Fruit fly (Drosophila melanogaster) whole organism, embryonic: ENCODE data around the gene Hpd.

Source experiments
- Antp ChIP-seq: fragments of 200-800 bp; sonication (Bioruptor generic); optimal IDR thresholded peaks from 3 replicates; lab custom pipeline; 2016; ENCODE audit warnings: missing biosample characterization, missing genetic modification characterization
- Awh ChIP-seq: fragments of 200-800 bp; sonication (Bioruptor generic); IDR thresholded peaks from 2 replicates; pipeline ENCODE4, ENCODE4 v1.3.6; 2022; ENCODE audit warnings: missing biosample characterization, missing genetic modification characterization
- CG10147 ChIP-seq: fragments of 200-800 bp; sonication (Bioruptor generic); optimal IDR thresholded peaks from 2 replicates; lab custom pipeline; 2019; ENCODE audit warnings: missing biosample characterization, mild to moderate bottlenecking, missing genetic modification characterization, moderate library complexity
- CG10431 ChIP-seq: fragments of 200-800 bp; sonication (Bioruptor generic); optimal IDR thresholded peaks from 3 replicates; lab custom pipeline; 2018; ENCODE audit warnings: missing biosample characterization, mild to moderate bottlenecking, missing genetic modification characterization
- CG10462 ChIP-seq: fragments of 200-800 bp; sonication (Bioruptor generic); optimal IDR thresholded peaks from 2 replicates; lab custom pipeline; 2016; ENCODE audit warnings: missing biosample characterization, missing genetic modification characterization
- CG12299 ChIP-seq: fragments of 200-800 bp; sonication (Bioruptor generic); optimal IDR thresholded peaks from 2 replicates; lab custom pipeline; 2018; ENCODE audit warnings: missing biosample characterization, mild to moderate bottlenecking, missing genetic modification characterization
- CG18011 ChIP-seq: fragments of 200-800 bp; sonication (Bioruptor generic); optimal IDR thresholded peaks from 2 replicates; lab custom pipeline; 2017; ENCODE audit warnings: missing biosample characterization, missing genetic modification characterization, mild to moderate bottlenecking, moderate library complexity, missing genotype
- CG18476 ChIP-seq: fragments of 200-800 bp; sonication (Bioruptor generic); optimal IDR thresholded peaks from 2 replicates; lab custom pipeline; 2016; ENCODE audit warnings: missing biosample characterization, mild to moderate bottlenecking, missing genetic modification characterization
- CG31388 ChIP-seq: fragments of 200-800 bp; sonication (Bioruptor generic); optimal IDR thresholded peaks from 2 replicates; lab custom pipeline; 2016; ENCODE audit warnings: missing biosample characterization, missing genetic modification characterization
- CG3163 ChIP-seq: fragments of 200-800 bp; sonication (Bioruptor generic); optimal IDR thresholded peaks from 3 replicates; lab custom pipeline; 2016; ENCODE audit warnings: missing biosample characterization, missing genetic modification characterization
- CG32767 ChIP-seq: fragments of 200-800 bp; sonication (Bioruptor generic); IDR thresholded peaks from 2 replicates; pipeline ENCODE4 v1.3.6; 2022; ENCODE audit warnings: missing biosample characterization, missing genetic modification characterization
- CG4282 ChIP-seq: fragments of 200-800 bp; sonication (Bioruptor generic); optimal IDR thresholded peaks from 2 replicates; lab custom pipeline; 2016; ENCODE audit warnings: missing biosample characterization, missing genetic modification characterization
- CG6683 ChIP-seq: fragments of 200-800 bp; sonication (Bioruptor generic); optimal IDR thresholded peaks from 2 replicates; lab custom pipeline; 2017; ENCODE audit warnings: missing biosample characterization, mild to moderate bottlenecking, missing genetic modification characterization, missing genetic modification reagents
- CG6689 ChIP-seq: fragments of 200-800 bp; sonication (Bioruptor generic); IDR thresholded peaks from 2 replicates; pipeline ENCODE4 v1.3.6; 2022; ENCODE audit warnings: missing biosample characterization, missing genetic modification characterization
- CG7745 ChIP-seq: fragments of 200-800 bp; sonication (Bioruptor generic); optimal IDR thresholded peaks from 2 replicates; lab custom pipeline; 2018; ENCODE audit warnings: missing biosample characterization, mild to moderate bottlenecking, missing genetic modification characterization, moderate library complexity
- CG8924 ChIP-seq: fragments of 200-800 bp; optimal IDR thresholded peaks from 3 replicates; lab custom pipeline; 2019; ENCODE audit warnings: missing biosample characterization, mild to moderate bottlenecking, missing genetic modification characterization, moderate library complexity
- CG9817 ChIP-seq: fragments of 200-800 bp; sonication (Bioruptor generic); optimal IDR thresholded peaks from 2 replicates; lab custom pipeline; 2018; ENCODE audit warnings: missing biosample characterization, mild to moderate bottlenecking, missing genetic modification characterization, moderate library complexity
- D ChIP-seq, 2 experiments: fragments of 200-800 bp in 1 of 2; fragments of >200 bp in 1 of 2; sonication (Bioruptor generic) in 1 of 2; optimal IDR thresholded peaks; 2 replicates in 1 of 2; 3 replicates in 1 of 2; lab custom pipeline; 2017; ENCODE audit warnings: mild to moderate bottlenecking in 1 of 2, missing biosample characterization in 1 of 2, missing genetic modification characterization in 1 of 2, missing genetic modification reagents in 1 of 2
- D19A ChIP-seq: fragments of 200-800 bp; optimal IDR thresholded peaks from 3 replicates; lab custom pipeline; 2019; ENCODE audit warnings: missing biosample characterization, mild to moderate bottlenecking, missing genetic modification characterization, moderate library complexity
- Dip2 ChIP-seq: fragments of 200-800 bp; sonication (Bioruptor generic); IDR thresholded peaks from 2 replicates; pipeline ENCODE4 v1.3.6; 2022; ENCODE audit warnings: missing biosample characterization, missing genetic modification characterization
- E2f1 ChIP-seq: fragments of 200-800 bp; sonication (Bioruptor generic); IDR thresholded peaks from 2 replicates; pipeline ENCODE4 v1.3.6; 2022; ENCODE audit warnings: missing biosample characterization, missing genetic modification characterization
- Gug ChIP-seq: fragments of 200-800 bp; sonication (Bioruptor generic); IDR thresholded peaks from 4 replicates; pipeline ENCODE4 v1.3.6; 2022; ENCODE audit warnings: missing biosample characterization, missing genetic modification characterization
- Hr39 ChIP-seq: fragments of >200 bp; optimal IDR thresholded peaks from 2 replicates; lab custom pipeline; 2017
- Hr51 ChIP-seq, 2 experiments: fragments of 200-800 bp; sonication (Bioruptor generic); optimal IDR thresholded peaks; 2 replicates in 1 of 2; 3 replicates in 1 of 2; lab custom pipeline; 2016 to 2018; ENCODE audit warnings: missing biosample characterization in 2 of 2, missing genetic modification characterization in 2 of 2, mild to moderate bottlenecking in 1 of 2, moderate library complexity in 1 of 2
- Kr ChIP-seq: fragments of 200-800 bp; sonication (Bioruptor generic); optimal IDR thresholded peaks from 2 replicates; lab custom pipeline; 2017; ENCODE audit warnings: missing biosample characterization, mild to moderate bottlenecking, missing genetic modification characterization
- Lhr ChIP-seq: fragments of 200-800 bp; sonication (Bioruptor generic); optimal IDR thresholded peaks from 3 replicates; lab custom pipeline; 2017; ENCODE audit warnings: mild to moderate bottlenecking, missing biosample characterization, missing genetic modification reagents, missing genetic modification characterization
- Mes4 ChIP-seq: fragments of 200-800 bp; sonication (Bioruptor generic); optimal IDR thresholded peaks from 2 replicates; lab custom pipeline; 2016; ENCODE audit warnings: missing biosample characterization, missing genetic modification characterization
- NC2α ChIP-seq: fragments of 200-800 bp; sonication (Bioruptor generic); optimal IDR thresholded peaks from 2 replicates; lab custom pipeline; 2016; ENCODE audit warnings: missing biosample characterization, missing genetic modification characterization
- Optix ChIP-seq: fragments of 200-800 bp; sonication (Bioruptor generic); IDR thresholded peaks from 3 replicates; pipeline ENCODE4 v1.3.6; 2022; ENCODE audit warnings: missing biosample characterization, missing genetic modification characterization
- Scr ChIP-seq: fragments of 200-800 bp; sonication (Bioruptor generic); IDR thresholded peaks from 2 replicates; pipeline ENCODE4 v1.3.6; 2022; ENCODE audit warnings: missing biosample characterization, missing genetic modification characterization; ENCODE audit not compliant: partially characterized antibody
- Spps ChIP-seq: fragments of 200-800 bp; sonication (Bioruptor generic); optimal IDR thresholded peaks from 2 replicates; lab custom pipeline; 2018; ENCODE audit warnings: missing biosample characterization, mild to moderate bottlenecking, missing genetic modification characterization
- Sry-β ChIP-seq: fragments of 200-800 bp; sonication (Bioruptor generic); optimal IDR thresholded peaks from 2 replicates; lab custom pipeline; 2018; ENCODE audit warnings: missing biosample characterization, mild to moderate bottlenecking, missing genetic modification characterization, moderate library complexity
- Usf ChIP-seq: fragments of 200-800 bp; sonication (Bioruptor generic); optimal IDR thresholded peaks from 2 replicates; lab custom pipeline; 2017; ENCODE audit warnings: missing genotype, missing biosample characterization, missing genetic modification characterization
- chinmo ChIP-seq: fragments of 200-800 bp; sonication (Bioruptor generic); IDR thresholded peaks from 4 replicates; pipeline ENCODE4 v1.3.6; 2022; ENCODE audit warnings: missing biosample characterization, missing genetic modification characterization; ENCODE audit not compliant: partially characterized antibody
- chn ChIP-seq: fragments of 200-800 bp; sonication (Bioruptor generic); optimal IDR thresholded peaks from 2 replicates; lab custom pipeline; 2016; ENCODE audit warnings: missing biosample characterization, missing genetic modification characterization
- crp ChIP-seq, 2 experiments: fragments of 200-800 bp; sonication (Bioruptor generic); optimal IDR thresholded peaks; 2 replicates in 1 of 2; 3 replicates in 1 of 2; lab custom pipeline; 2017; ENCODE audit warnings: missing biosample characterization in 2 of 2, missing genetic modification characterization in 2 of 2, mild to moderate bottlenecking in 1 of 2, moderate library complexity in 1 of 2
- exex ChIP-seq: fragments of 200-800 bp; sonication (Bioruptor generic); optimal IDR thresholded peaks from 4 replicates; lab custom pipeline; 2018; ENCODE audit warnings: missing biosample characterization, mild to moderate bottlenecking, missing genetic modification characterization, moderate library complexity
- gro ChIP-seq: fragments of 200-800 bp; sonication (Bioruptor generic); optimal IDR thresholded peaks from 2 replicates; lab custom pipeline; 2016; ENCODE audit warnings: missing biosample characterization, missing genetic modification characterization
- gt ChIP-seq: fragments of 200-800 bp; sonication (Bioruptor generic); IDR thresholded peaks from 2 replicates; pipeline ENCODE4 v1.3.6; 2022; ENCODE audit warnings: missing biosample characterization, missing genetic modification characterization
- hbn ChIP-seq: fragments of 200-800 bp; sonication (Bioruptor generic); IDR thresholded peaks from 2 replicates; pipeline ENCODE4 v1.3.6; 2022; ENCODE audit warnings: missing biosample characterization, missing genetic modification characterization; ENCODE audit not compliant: partially characterized antibody
- nerfin-1 ChIP-seq: fragments of 200-800 bp; sonication (Bioruptor generic); optimal IDR thresholded peaks from 3 replicates; lab custom pipeline; 2019; ENCODE audit warnings: missing biosample characterization, mild to moderate bottlenecking, missing genetic modification characterization, moderate library complexity
- org-1 ChIP-seq: fragments of 200-800 bp; sonication (Bioruptor generic); optimal IDR thresholded peaks from 2 replicates; lab custom pipeline; 2017; ENCODE audit warnings: missing biosample characterization, missing genetic modification characterization
- p53 ChIP-seq: fragments of 200-800 bp; sonication (Bioruptor generic); optimal IDR thresholded peaks from 2 replicates; lab custom pipeline; 2016; ENCODE audit warnings: missing biosample characterization, missing genetic modification characterization
- pb ChIP-seq: fragments of 200-800 bp; sonication (Bioruptor generic); optimal IDR thresholded peaks from 3 replicates; lab custom pipeline; 2016; ENCODE audit warnings: missing biosample characterization, missing genetic modification characterization
- pzg ChIP-seq: fragments of 200-800 bp; sonication (Bioruptor generic); optimal IDR thresholded peaks from 3 replicates; lab custom pipeline; 2018; ENCODE audit warnings: missing biosample characterization, mild to moderate bottlenecking, missing genetic modification characterization, moderate library complexity
- ranshi ChIP-seq: fragments of 200-800 bp; sonication (Bioruptor generic); IDR thresholded peaks from 2 replicates; pipeline ENCODE4 v1.3.6; 2022; ENCODE audit warnings: missing biosample characterization, missing genetic modification characterization
- ro ChIP-seq: fragments of 200-800 bp; sonication (Bioruptor generic); IDR thresholded peaks from 2 replicates; pipeline ENCODE4 v1.3.6; 2022; ENCODE audit warnings: missing biosample characterization, missing genetic modification characterization
- row ChIP-seq: fragments of 200-800 bp; sonication (Bioruptor generic); IDR thresholded peaks from 3 replicates; pipeline ENCODE4 v1.3.6; 2022; ENCODE audit warnings: missing biosample characterization, missing genetic modification characterization
- sim ChIP-seq: fragments of 200-800 bp; sonication (Bioruptor generic); IDR thresholded peaks from 2 replicates; pipeline ENCODE4 v1.3.6; 2022; ENCODE audit warnings: missing biosample characterization, missing genetic modification characterization
- toy ChIP-seq: fragments of 200-800 bp; sonication (Bioruptor generic); IDR thresholded peaks from 2 replicates; pipeline ENCODE4 v1.3.6; 2022; ENCODE audit warnings: missing biosample characterization, missing genetic modification characterization
- unpg ChIP-seq: fragments of 200-800 bp; sonication (Bioruptor generic); optimal IDR thresholded peaks from 3 replicates; lab custom pipeline; 2018; ENCODE audit warnings: missing biosample characterization, mild to moderate bottlenecking, missing genetic modification characterization, moderate library complexity

Gene Hpd

dm6 chr3L:20474789-20475208, 35.1 kb upstream of the Hpd start (continued):
- TF ChIP-seq nerfin-1 (peak; percentile 62), Dip2 (GFP tag; lab: Robert Waterston, UW) (no peak), CG6689 (GFP tag; lab: Robert Waterston, UW) (no peak), chinmo (GFP tag; lab: Robert Waterston, UW) (no peak), CG8924 (tag; lab: Kevin White, UChicago) (peak; percentile 91), CG4282 (GFP tag; lab: Kevin White, UChicago) (peak; percentile 72), Usf (GFP tag; lab: Kevin White, UChicago) (peak; percentile 47), toy (GFP tag; lab: Robert Waterston, UW) (no peak), row (GFP tag; lab: Robert Waterston, UW) (no peak), CG10462 (GFP tag; lab: Kevin White, UChicago) (peak; percentile 78), ro (GFP tag; lab: Robert Waterston, UW) (no peak), Scr (no peak), pzg (peak; percentile 76), CG18011 (GFP tag; lab: Kevin White, UChicago) (peak; percentile 76), CG7745 (tag; lab: Kevin White, UChicago) (no peak), Hr39 (lab: Kevin White, UChicago) (no peak), Gug (GFP tag; lab: Robert Waterston, UW) (peak; percentile 96), CG3163 (GFP tag; lab: Kevin White, UChicago) (peak; percentile 67), Antp (GFP tag; lab: Kevin White, UChicago) (peak; percentile 79), Mes4 (GFP tag; lab: Kevin White, UChicago) (peak; percentile 67), CG31388 (GFP tag; lab: Kevin White, UChicago) (peak; percentile 66), Lhr (GFP tag; lab: Kevin White, UChicago) (peak; percentile 38), CG10431 (GFP tag; lab: Kevin White, UChicago) (peak; percentile 33), Optix (GFP tag; lab: Robert Waterston, UW) (no peak), CG9817 (tag; lab: Kevin White, UChicago) (peak; percentile 89), crp (GFP tag; optimal IDR thresholded peaks at IDR 0.05; lab: Kevin White, UChicago) (peak; percentile 46 to 93), gt (GFP tag; lab: Robert Waterston, UW) (no peak), CG18476 (GFP tag; lab: Kevin White, UChicago) (peak; percentile 86), CG12299 (peak; percentile 75), Awh (GFP tag; lab: Robert Waterston, UW) (no peak), Spps (tag; lab: Kevin White, UChicago) (peak; percentile 43), hbn (GFP tag; lab: Robert Waterston, UW) (no peak), gro (peak; percentile 90), CG10147 (peak; percentile 77), E2f1 (GFP tag; lab: Robert Waterston, UW) (no peak), Hr51 (GFP tag; optimal IDR thresholded peaks at IDR 0.05; lab: Kevin White, UChicago) (peak; percentile 87 to 92), unpg (peak; percentile 86), ranshi (GFP tag; lab: Robert Waterston, UW) (no peak), NC2α (GFP tag; lab: Kevin White, UChicago) (peak; percentile 53), Sry-β (GFP tag; lab: Kevin White, UChicago) (no peak), Kr (no peak), CG6683 (peak; percentile 74), pb (GFP tag; lab: Kevin White, UChicago) (peak; percentile 83), D19A (tag; lab: Kevin White, UChicago) (peak; percentile 82), sim (GFP tag; lab: Robert Waterston, UW) (no peak), D (optimal IDR thresholded peaks at IDR 0.05; lab: Kevin White, UChicago) (no peak), D (GFP tag; optimal IDR thresholded peaks at IDR 0.05; lab: Kevin White, UChicago) (peak; percentile 72), p53 (GFP tag; lab: Kevin White, UChicago) (peak; percentile 64), CG32767 (GFP tag; lab: Robert Waterston, UW) (no peak), exex (tag; lab: Kevin White, UChicago) (peak; percentile 64), chn (GFP tag; lab: Kevin White, UChicago) (peak; percentile 87), org-1 (GFP tag; lab: Kevin White, UChicago) (peak; percentile 71)
